Worm (Caenorhabditis elegans) whole organism, L4 larva: ENCODE results near the gene C33D3.3.

Source experiments
- F44E2.7 ChIP-seq: fragments of 200-800 bp; sonication (Bioruptor generic); IDR thresholded peaks from 2 replicates; pipeline ENCODE4 v2.1.2; 2022; ENCODE audit warnings: missing genetic modification characterization, missing compliant biosample characterization
- R02D3.7 ChIP-seq: fragments of 150-350 bp; sonication (generic microtip); optimal IDR thresholded peaks from 3 replicates; lab custom pipeline; 2014; ENCODE audit warnings: missing biosample characterization, missing genetic modification characterization
- T20F7.1 ChIP-seq: fragments of 200-800 bp; sonication (Bioruptor generic); optimal IDR thresholded peaks from 2 replicates; lab custom pipeline; 2018; ENCODE audit warnings: mild to moderate bottlenecking, missing genetic modification characterization, missing compliant biosample characterization
- T26A8.4 ChIP-seq: fragments of 200-800 bp; sonication (Bioruptor generic); IDR thresholded peaks from 2 replicates; pipeline ENCODE4 v1.3.6; 2022; ENCODE audit warnings: missing genetic modification characterization, missing compliant biosample characterization
- Y105C5A.15 ChIP-seq: fragments of 200-800 bp; sonication (Bioruptor generic); IDR thresholded peaks from 2 replicates; pipeline ENCODE4 v1.3.6; 2022; ENCODE audit warnings: missing genetic modification characterization, missing compliant biosample characterization
- Y5F2A.4 ChIP-seq: fragments of 200-800 bp; sonication (Bioruptor generic); optimal IDR thresholded peaks from 2 replicates; lab custom pipeline; 2018; ENCODE audit warnings: mild to moderate bottlenecking, missing genetic modification characterization, missing compliant biosample characterization
- aha-1 ChIP-seq: fragments of 150-350 bp; peaks from one replicate; lab custom pipeline; 2014; ENCODE audit warnings: missing biosample characterization, missing genetic modification characterization
- ama-1 ChIP-seq: fragments of 150-350 bp; optimal IDR thresholded peaks from 2 replicates; lab custom pipeline; 2014; ENCODE audit warnings: inconsistent platforms, mixed read lengths
- ceh-32 ChIP-seq: sonication (generic microtip); optimal IDR thresholded peaks from 2 replicates; lab custom pipeline; 2016; ENCODE audit warnings: mild to moderate bottlenecking, missing genetic modification characterization, missing compliant biosample characterization; ENCODE audit not compliant: poor library complexity
- ceh-62 ChIP-seq: sonication (generic microtip); optimal IDR thresholded peaks from 2 replicates; lab custom pipeline; 2017; ENCODE audit warnings: missing biosample characterization, missing genetic modification characterization
- daf-12 ChIP-seq: fragments of 150-350 bp; optimal IDR thresholded peaks from 2 replicates; lab custom pipeline; 2014; ENCODE audit warnings: missing biosample characterization, missing genetic modification reagents, missing genetic modification characterization
- daf-16 ChIP-seq, 3 experiments: sonication (generic microtip); optimal IDR thresholded peaks; 2 replicates each; lab custom pipeline; 2016 to 2017; ENCODE audit warnings: missing genetic modification characterization in 3 of 3, missing genetic modification reagents in 3 of 3, mild to moderate bottlenecking in 2 of 3, missing compliant biosample characterization in 2 of 3, missing biosample characterization in 1 of 3, moderate library complexity in 1 of 3
- dmd-6 ChIP-seq: fragments of 200-800 bp; sonication (Bioruptor generic); IDR thresholded peaks from 2 replicates; pipeline ENCODE4 v1.3.6; 2022; ENCODE audit warnings: missing genetic modification reagents, missing genetic modification characterization, missing compliant biosample characterization
- dmd-8 ChIP-seq: fragments of 200-800 bp; sonication (Bioruptor generic); IDR thresholded peaks from 2 replicates; pipeline ENCODE4 v1.3.6; 2022; ENCODE audit warnings: missing genetic modification characterization, missing compliant biosample characterization
- dpl-1 ChIP-seq: fragments of 150-350 bp; optimal IDR thresholded peaks from 2 replicates; lab custom pipeline; 2014; ENCODE audit warnings: missing biosample characterization, missing genetic modification reagents, missing genetic modification characterization
- egl-27 ChIP-seq: sonication (generic microtip); optimal IDR thresholded peaks from 3 replicates; lab custom pipeline; 2017; ENCODE audit warnings: missing biosample characterization, missing genetic modification reagents, missing genetic modification characterization
- fkh-10 ChIP-seq: fragments of 150-350 bp; optimal IDR thresholded peaks from 2 replicates; lab custom pipeline; 2014; ENCODE audit warnings: missing biosample characterization, missing genetic modification reagents, missing genetic modification characterization
- hif-1 ChIP-seq, 2 experiments: sonication (generic microtip); optimal IDR thresholded peaks; 2 replicates each; lab custom pipeline; 2016 to 2017; ENCODE audit warnings: missing compliant biosample characterization in 2 of 2, missing genetic modification characterization in 2 of 2, missing genetic modification reagents in 2 of 2, missing genotype in 2 of 2, mild to moderate bottlenecking in 1 of 2
- hlh-11 ChIP-seq: fragments of 200-800 bp; sonication (Bioruptor generic); optimal IDR thresholded peaks from 2 replicates; lab custom pipeline; 2018; ENCODE audit warnings: mild to moderate bottlenecking, missing genetic modification characterization, missing compliant biosample characterization
- hlh-30 ChIP-seq: sonication (generic microtip); optimal IDR thresholded peaks from 2 replicates; lab custom pipeline; 2017; ENCODE audit warnings: antibody characterized with exemption, mild to moderate bottlenecking, missing genetic modification characterization, missing compliant biosample characterization; ENCODE audit not compliant: insufficient read depth
- hmg-1.1 ChIP-seq: fragments of 200-800 bp; sonication (Bioruptor generic); IDR thresholded peaks from 2 replicates; pipeline ENCODE4 v1.3.6; 2022; ENCODE audit warnings: missing genetic modification reagents, missing genetic modification characterization, missing compliant biosample characterization
- jun-1 ChIP-seq: fragments of 150-350 bp; optimal IDR thresholded peaks from 2 replicates; lab custom pipeline; 2014; ENCODE audit warnings: missing biosample characterization, missing genetic modification reagents, missing genetic modification characterization
- lin-13 ChIP-seq: fragments of 150-350 bp; optimal IDR thresholded peaks from 2 replicates; lab custom pipeline; 2014; ENCODE audit warnings: missing biosample characterization, missing genetic modification reagents, missing genetic modification characterization
- lin-15B ChIP-seq: fragments of 150-350 bp; sonication (generic microtip); optimal IDR thresholded peaks from 3 replicates; lab custom pipeline; 2014; ENCODE audit warnings: missing biosample characterization, missing genetic modification characterization
- lin-38 ChIP-seq: fragments of 200-800 bp; sonication (Bioruptor generic); IDR thresholded peaks from 2 replicates; pipeline ENCODE4 v1.3.6; 2022; ENCODE audit warnings: missing genetic modification reagents, missing genetic modification characterization, missing compliant biosample characterization
- lin-39 ChIP-seq: fragments of 150-350 bp; optimal IDR thresholded peaks from 2 replicates; lab custom pipeline; 2014; ENCODE audit warnings: missing biosample characterization, missing genetic modification reagents, missing genetic modification characterization
- lsy-2 ChIP-seq, 2 experiments: fragments of 150-350 bp in 1 of 2; sonication (generic microtip) in 1 of 2; optimal IDR thresholded peaks; 2 replicates each; lab custom pipeline; 2014 to 2017; ENCODE audit warnings: missing biosample characterization in 2 of 2, missing genetic modification characterization in 2 of 2
- madf-5 ChIP-seq, 2 experiments: fragments of 200-800 bp; sonication (Bioruptor generic); IDR thresholded peaks; 2 replicates each; pipeline ENCODE4 v1.3.6; 2022; ENCODE audit warnings: missing compliant biosample characterization in 2 of 2, missing genetic modification characterization in 2 of 2
- mdl-1 ChIP-seq, 2 experiments: fragments of 150-350 bp in 1 of 2; sonication (generic microtip) in 1 of 2; optimal IDR thresholded peaks; 2 replicates each; lab custom pipeline; 2014 to 2017; ENCODE audit warnings: missing biosample characterization in 2 of 2, missing genetic modification characterization in 2 of 2
- mdt-29 ChIP-seq: fragments of 200-800 bp; sonication (Bioruptor generic); IDR thresholded peaks from 2 replicates; pipeline ENCODE4 v1.3.6; 2022; ENCODE audit warnings: missing genetic modification reagents, missing genetic modification characterization, missing compliant biosample characterization
- mep-1 ChIP-seq: fragments of 150-350 bp; sonication (generic microtip); optimal IDR thresholded peaks from 3 replicates; lab custom pipeline; 2014; ENCODE audit warnings: missing biosample characterization, missing genetic modification characterization
- mxl-3 ChIP-seq: fragments of 200-800 bp; sonication (Bioruptor generic); optimal IDR thresholded peaks from 2 replicates; lab custom pipeline; 2018; ENCODE audit warnings: mild to moderate bottlenecking, missing genetic modification characterization, missing compliant biosample characterization
- nhr-11 ChIP-seq: fragments of 150-350 bp; optimal IDR thresholded peaks from 2 replicates; lab custom pipeline; 2014; ENCODE audit warnings: missing biosample characterization, missing genetic modification characterization
- nhr-111 ChIP-seq: fragments of 200-800 bp; sonication (Bioruptor generic); optimal IDR thresholded peaks from 2 replicates; lab custom pipeline; 2018; ENCODE audit warnings: mild to moderate bottlenecking, missing genetic modification characterization, missing compliant biosample characterization
- nhr-25 ChIP-seq: sonication (generic microtip); optimal IDR thresholded peaks from 2 replicates; lab custom pipeline; 2017; ENCODE audit warnings: missing genetic modification characterization, mild to moderate bottlenecking, missing compliant biosample characterization, antibody characterized with exemption, moderate library complexity, borderline replicate concordance; ENCODE audit not compliant: insufficient read depth
- nhr-28 ChIP-seq: fragments of 150-350 bp; optimal IDR thresholded peaks from 2 replicates; lab custom pipeline; 2014; ENCODE audit warnings: missing biosample characterization, missing genetic modification characterization
- nhr-41 ChIP-seq: fragments of 200-800 bp; sonication (Bioruptor generic); IDR thresholded peaks from 2 replicates; pipeline ENCODE4 v1.3.6; 2022; ENCODE audit warnings: missing genetic modification reagents, missing genetic modification characterization, missing compliant biosample characterization
- nhr-6 ChIP-seq: fragments of 150-350 bp; optimal IDR thresholded peaks from 2 replicates; lab custom pipeline; 2014; ENCODE audit warnings: missing biosample characterization, missing genetic modification characterization
- rbr-2 ChIP-seq: sonication (generic microtip); optimal IDR thresholded peaks from 2 replicates; lab custom pipeline; 2016; ENCODE audit warnings: missing genotype, missing genetic modification characterization, missing compliant biosample characterization
- skn-1 ChIP-seq: fragments of 150-350 bp; optimal IDR thresholded peaks from 2 replicates; lab custom pipeline; 2014; ENCODE audit warnings: missing biosample characterization, missing genetic modification characterization
- snpc-1.2 ChIP-seq: fragments of 200-800 bp; sonication (Bioruptor generic); IDR thresholded peaks from 2 replicates; pipeline ENCODE4 v1.3.6; 2022; ENCODE audit warnings: missing genetic modification reagents, missing genetic modification characterization, missing compliant biosample characterization
- tag-97 ChIP-seq: fragments of 200-800 bp; sonication (Bioruptor generic); IDR thresholded peaks from 2 replicates; pipeline ENCODE4 v1.3.6; 2022; ENCODE audit warnings: missing genetic modification characterization, missing compliant biosample characterization
- tra-1 ChIP-seq: fragments of 200-800 bp; sonication (Bioruptor generic); IDR thresholded peaks from 2 replicates; pipeline ENCODE4 v1.3.6; 2022; ENCODE audit warnings: missing genetic modification reagents, missing genetic modification characterization, missing compliant biosample characterization
- unc-62 ChIP-seq, 3 experiments: fragments of 150-350 bp in 1 of 3; sonication (generic microtip); optimal IDR thresholded peaks in 2 of 3; peaks in 1 of 3; 1 replicate in 1 of 3; 2 replicates in 2 of 3; lab custom pipeline; 2014 to 2017; ENCODE audit warnings: missing biosample characterization in 3 of 3, missing genetic modification characterization in 3 of 3, missing genetic modification reagents in 3 of 3, missing genotype in 1 of 3
- zag-1 ChIP-seq: fragments of 150-350 bp; optimal IDR thresholded peaks from 2 replicates; lab custom pipeline; 2014; ENCODE audit warnings: missing biosample characterization, missing genetic modification characterization
- ztf-11 ChIP-seq: fragments of 150-350 bp; optimal IDR thresholded peaks from 2 replicates; lab custom pipeline; 2014; ENCODE audit warnings: missing biosample characterization, missing genetic modification characterization

C33D3.3 gene

ce11 chrX:10520185-10520584 lies 35.0 kb downstream of the C33D3.3 start:
- TF ChIP-seq ama-1 (lab: Kevin White, UChicago) (no peak), madf-5 (GFP tag; IDR thresholded peaks at IDR 0.05; lab: Robert Waterston, UW) (no peak), F44E2.7 (GFP tag; lab: Robert Waterston, UW) (no peak), mxl-3 (GFP tag; lab: Kevin White, UChicago) (no peak), daf-12 (tag; lab: Kevin White, UChicago) (no peak), mdt-29 (GFP tag; lab: Robert Waterston, UW) (no peak), lin-38 (GFP tag; lab: Robert Waterston, UW) (no peak), zag-1 (tag; lab: Kevin White, UChicago) (no peak), lin-39 (tag; lab: Kevin White, UChicago) (no peak), nhr-111 (GFP tag; lab: Kevin White, UChicago) (no peak), T20F7.1 (GFP tag; lab: Kevin White, UChicago) (no peak), egl-27 (tag; lab: Kevin White, UChicago) (no peak), ceh-32 (tag; lab: Kevin White, UChicago) (no peak), tag-97 (GFP tag; lab: Robert Waterston, UW) (no peak), dmd-8 (GFP tag; lab: Robert Waterston, UW) (no peak), fkh-10 (GFP tag; lab: Kevin White, UChicago) (no peak), lin-15B (tag; lab: Kevin White, UChicago) (no peak), jun-1 (tag; lab: Kevin White, UChicago) (no peak)

- TF ChIP-seq dmd-8 (GFP tag; lab: Robert Waterston, UW) (no peak), unc-62 (GFP tag; optimal IDR thresholded peaks at IDR 0.05 in 1 of 2; lab: Kevin White, UChicago) (peak in 1 of 2 experiments; percentile 24), unc-62 (tag; optimal IDR thresholded peaks at IDR 0.05; lab: Kevin White, UChicago) (no peak)
Observed at ce11 chrX:10521313-10521712, 36.2 kb downstream of the C33D3.3 start, which contains the start of gene F14F3.4. Gene F14F3.4, minus strand, starts transcription at chrX:10521413.

- TF ChIP-seq nhr-28 (tag; lab: Kevin White, UChicago) = peak; percentile 72
- TF ChIP-seq skn-1 (tag; lab: Kevin White, UChicago) = no peak
- peak; percentile 16 for TF ChIP-seq nhr-6 (tag; lab: Kevin White, UChicago)
- peak; percentile 95 for TF ChIP-seq aha-1 (tag; lab: Kevin White, UChicago)
- TF ChIP-seq mdl-1 (tag; optimal IDR thresholded peaks at IDR 0.05; lab: Kevin White, UChicago) = peak in 1 of 2 experiments; percentile 53
- TF ChIP-seq snpc-1.2 (GFP tag; lab: Robert Waterston, UW) = no peak
- no peak for TF ChIP-seq ztf-11
- TF ChIP-seq tra-1 = 0 out of 2 replicates have a peak, but pooled peaks have one; percentile 32
- TF ChIP-seq hlh-30 (tag; lab: Kevin White, UChicago) = peak; percentile 55
- TF ChIP-seq nhr-41 (GFP tag; lab: Robert Waterston, UW) = no peak
- TF ChIP-seq dmd-6 (GFP tag; lab: Robert Waterston, UW) = peak; percentile 45
- no peak for TF ChIP-seq Y5F2A.4 (GFP tag; lab: Kevin White, UChicago)
- TF ChIP-seq nhr-11 (tag; lab: Kevin White, UChicago) = peak; percentile 9
- peak in 1 of 2 experiments; percentile 20 for TF ChIP-seq hif-1 (tag; optimal IDR thresholded peaks at IDR 0.05; lab: Kevin White, UChicago)
- TF ChIP-seq hlh-11 (tag; lab: Kevin White, UChicago) = peak; percentile 77
- no peak for TF ChIP-seq Y105C5A.15 (GFP tag; lab: Robert Waterston, UW)
- peak; percentile 27; the same call in 1 of the 2 replicates for TF ChIP-seq T26A8.4
- peak; percentile 77 for TF ChIP-seq mep-1 (tag; lab: Kevin White, UChicago)
- TF ChIP-seq lsy-2 (tag; optimal IDR thresholded peaks at IDR 0.05; lab: Kevin White, UChicago) = peak in 1 of 2 experiments; percentile 65
- peak; percentile 74 for TF ChIP-seq hmg-1.1
- TF ChIP-seq R02D3.7 (tag; lab: Kevin White, UChicago) = no peak
- peak; percentile 38 for TF ChIP-seq nhr-25 (tag; lab: Kevin White, UChicago)
- peak; percentile 58 for TF ChIP-seq rbr-2 (tag; lab: Kevin White, UChicago)
- no peak for TF ChIP-seq daf-16 (GFP tag; optimal IDR thresholded peaks at IDR 0.05; lab: Kevin White, UChicago)
- TF ChIP-seq daf-16 (tag; optimal IDR thresholded peaks at IDR 0.05; lab: Kevin White, UChicago) = peak; percentile 38
- peak; percentile 51 for TF ChIP-seq dpl-1
- peak; percentile 86 for TF ChIP-seq mxl-3 (GFP tag; lab: Kevin White, UChicago)
- peak; percentile 57 for TF ChIP-seq lin-13 (GFP tag; lab: Kevin White, UChicago)
- no peak for TF ChIP-seq ceh-62
Observed at ce11 chrX:10524483-10524948, 39.4 kb downstream of the C33D3.3 start, which contains the start of the genes mboa-7 and git-1. Gene mboa-7, minus strand, starts transcription at chrX:10524565. Gene git-1, plus strand, starts transcription at chrX:10524898.
